Fruit fly (Drosophila melanogaster) whole organism, embryonic: ENCODE results near the gene CG4101.

ENCODE experiments used
- CG10267 ChIP-seq: fragments of 200-800 bp; sonication (Bioruptor generic); optimal IDR thresholded peaks from 2 replicates; lab custom pipeline; 2018; ENCODE audit warnings: missing biosample characterization, mild to moderate bottlenecking, missing genetic modification characterization, moderate library complexity
- CG12659 ChIP-seq: fragments of 200-800 bp; sonication (Bioruptor generic); optimal IDR thresholded peaks from 3 replicates; lab custom pipeline; 2017; ENCODE audit warnings: mild to moderate bottlenecking, missing biosample characterization, missing genetic modification reagents, missing genetic modification characterization
- CG12942 ChIP-seq: fragments of 200-800 bp; sonication (Bioruptor generic); optimal IDR thresholded peaks from 3 replicates; lab custom pipeline; 2016; ENCODE audit warnings: missing biosample characterization, missing genetic modification characterization
- CG13123 ChIP-seq: fragments of 200-800 bp; sonication (Bioruptor generic); optimal IDR thresholded peaks from 2 replicates; lab custom pipeline; 2016; ENCODE audit warnings: missing biosample characterization, missing genetic modification characterization
- CG13287 ChIP-seq: fragments of 200-800 bp; sonication (Bioruptor generic); IDR thresholded peaks from 2 replicates; pipeline ENCODE4 v1.3.6; 2022; ENCODE audit warnings: missing biosample characterization, missing genetic modification characterization; ENCODE audit not compliant: partially characterized antibody
- CG13894 ChIP-seq: fragments of 200-800 bp; sonication (Bioruptor generic); optimal IDR thresholded peaks from 3 replicates; lab custom pipeline; 2018; ENCODE audit warnings: missing biosample characterization, mild to moderate bottlenecking, missing genetic modification characterization, moderate library complexity
- CG17328 ChIP-seq: fragments of 200-800 bp; sonication (Bioruptor generic); IDR thresholded peaks from 2 replicates; pipeline ENCODE4 v1.3.6; 2022; ENCODE audit warnings: missing biosample characterization, missing genetic modification characterization
- CG17385 ChIP-seq: fragments of 200-800 bp; sonication (Bioruptor generic); optimal IDR thresholded peaks from 3 replicates; lab custom pipeline; 2018; ENCODE audit warnings: missing biosample characterization, mild to moderate bottlenecking, missing genetic modification characterization
- CG1792 ChIP-seq: fragments of 200-800 bp; sonication (Bioruptor generic); optimal IDR thresholded peaks from 2 replicates; lab custom pipeline; 2016; ENCODE audit warnings: missing biosample characterization, missing genetic modification characterization
- CG18262 ChIP-seq: fragments of 200-800 bp; optimal IDR thresholded peaks from 3 replicates; lab custom pipeline; 2019; ENCODE audit warnings: missing biosample characterization, mild to moderate bottlenecking, missing genetic modification characterization, moderate library complexity
- CG2678 ChIP-seq: fragments of 200-800 bp; sonication (Bioruptor generic); optimal IDR thresholded peaks from 3 replicates; lab custom pipeline; 2019; ENCODE audit warnings: missing biosample characterization, mild to moderate bottlenecking, missing genetic modification characterization, moderate library complexity
- CG30431 ChIP-seq: fragments of 200-800 bp; sonication (Bioruptor generic); optimal IDR thresholded peaks from 2 replicates; lab custom pipeline; 2017; ENCODE audit warnings: missing biosample characterization, missing genetic modification characterization
- CG34422 ChIP-seq: fragments of 200-800 bp; sonication (Bioruptor generic); IDR thresholded peaks from 3 replicates; pipeline ENCODE4 v1.3.6; 2022; ENCODE audit warnings: missing biosample characterization, missing genetic modification characterization
- CG4282 ChIP-seq: fragments of 200-800 bp; sonication (Bioruptor generic); optimal IDR thresholded peaks from 2 replicates; lab custom pipeline; 2016; ENCODE audit warnings: missing biosample characterization, missing genetic modification characterization
- CG43689 ChIP-seq: fragments of 200-800 bp; sonication (Bioruptor generic); IDR thresholded peaks from 2 replicates; pipeline ENCODE4 v1.3.6; 2022; ENCODE audit warnings: missing biosample characterization, missing genetic modification characterization
- CG4404 ChIP-seq: fragments of 200-800 bp; sonication (Bioruptor generic); IDR thresholded peaks from 2 replicates; pipeline ENCODE4 v1.3.6; 2022; ENCODE audit warnings: missing biosample characterization, missing genetic modification characterization
- CG4730 ChIP-seq: fragments of 200-800 bp; sonication (Bioruptor generic); IDR thresholded peaks from 2 replicates; pipeline ENCODE4 v1.3.6; 2022; ENCODE audit warnings: missing biosample characterization, missing genetic modification characterization
- CG5180 ChIP-seq: fragments of 200-800 bp; sonication (Bioruptor generic); optimal IDR thresholded peaks from 3 replicates; lab custom pipeline; 2017; ENCODE audit warnings: missing biosample characterization, missing genetic modification characterization, mild to moderate bottlenecking, moderate library complexity, missing genetic modification reagents
- CG6272 ChIP-seq: fragments of 200-800 bp; sonication (Bioruptor generic); IDR thresholded peaks from 2 replicates; pipeline ENCODE4 v1.3.6; 2022; ENCODE audit warnings: missing biosample characterization, missing genetic modification characterization
- CG8281 ChIP-seq: fragments of 200-800 bp; sonication (Bioruptor generic); optimal IDR thresholded peaks from 2 replicates; lab custom pipeline; 2018; ENCODE audit warnings: missing biosample characterization, mild to moderate bottlenecking, missing genetic modification characterization, moderate library complexity
- CG8290 ChIP-seq, 3 experiments: fragments of 200-800 bp; sonication (Bioruptor generic); optimal IDR thresholded peaks; 2 replicates each; lab custom pipeline; 2016 to 2019; ENCODE audit warnings: missing biosample characterization in 3 of 3, missing genetic modification characterization in 3 of 3, mild to moderate bottlenecking in 2 of 3, moderate library complexity in 1 of 3
- CG8359 ChIP-seq: fragments of 200-800 bp; sonication (Bioruptor generic); optimal IDR thresholded peaks from 2 replicates; lab custom pipeline; 2017; ENCODE audit warnings: missing biosample characterization, mild to moderate bottlenecking, missing genetic modification characterization, borderline replicate concordance
- CG8478 ChIP-seq: fragments of >200 bp; optimal IDR thresholded peaks from 2 replicates; lab custom pipeline; 2018
- CG9437 ChIP-seq: fragments of 200-800 bp; sonication (Bioruptor generic); optimal IDR thresholded peaks from 2 replicates; lab custom pipeline; 2018; ENCODE audit warnings: missing biosample characterization, mild to moderate bottlenecking, missing genetic modification characterization
- Camta ChIP-seq: fragments of 200-800 bp; sonication (Bioruptor generic); optimal IDR thresholded peaks from 2 replicates; lab custom pipeline; 2016; ENCODE audit warnings: missing biosample characterization, missing genetic modification characterization
- Dref ChIP-seq: fragments of 200-800 bp; sonication (Bioruptor generic); IDR thresholded peaks from 2 replicates; pipeline ENCODE4 v1.3.6; 2022; ENCODE audit warnings: missing biosample characterization, missing genetic modification characterization
- Hr3 ChIP-seq: fragments of 200-800 bp; sonication (Bioruptor generic); optimal IDR thresholded peaks from 3 replicates; lab custom pipeline; 2016; ENCODE audit warnings: missing biosample characterization, missing genetic modification characterization
- Lhr ChIP-seq: fragments of 200-800 bp; sonication (Bioruptor generic); optimal IDR thresholded peaks from 3 replicates; lab custom pipeline; 2017; ENCODE audit warnings: mild to moderate bottlenecking, missing biosample characterization, missing genetic modification reagents, missing genetic modification characterization
- NC2β ChIP-seq: fragments of 200-800 bp; sonication (Bioruptor generic); optimal IDR thresholded peaks from 2 replicates; lab custom pipeline; 2016; ENCODE audit warnings: missing biosample characterization, missing genetic modification characterization
- NFAT ChIP-seq: fragments of 200-800 bp; sonication (Bioruptor generic); IDR thresholded peaks from 2 replicates; pipeline ENCODE4 v1.3.6; 2022; ENCODE audit warnings: missing biosample characterization, missing genetic modification characterization
- Neu2 ChIP-seq: fragments of 200-800 bp; sonication (Bioruptor generic); optimal IDR thresholded peaks from 3 replicates; lab custom pipeline; 2016; ENCODE audit warnings: missing biosample characterization, missing genetic modification characterization, borderline replicate concordance
- Sry-β ChIP-seq: fragments of 200-800 bp; sonication (Bioruptor generic); optimal IDR thresholded peaks from 2 replicates; lab custom pipeline; 2018; ENCODE audit warnings: missing biosample characterization, mild to moderate bottlenecking, missing genetic modification characterization, moderate library complexity
- Xrp1 ChIP-seq: fragments of 200-800 bp; sonication (Bioruptor generic); IDR thresholded peaks from 2 replicates; pipeline ENCODE4 v1.3.6; 2022; ENCODE audit warnings: missing biosample characterization, missing genetic modification characterization
- abd-A ChIP-seq: fragments of 200-800 bp; sonication (Bioruptor generic); optimal IDR thresholded peaks from 3 replicates; lab custom pipeline; 2019; ENCODE audit warnings: missing biosample characterization, mild to moderate bottlenecking, missing genetic modification characterization, moderate library complexity
- ap ChIP-seq: fragments of 200-800 bp; sonication (Bioruptor generic); IDR thresholded peaks from 2 replicates; pipeline ENCODE4 v1.3.6; 2022; ENCODE audit warnings: missing biosample characterization, missing genetic modification characterization
- cas ChIP-seq: fragments of 200-800 bp; sonication (Bioruptor generic); IDR thresholded peaks from 2 replicates; pipeline ENCODE4 v1.3.6; 2022; ENCODE audit warnings: missing biosample characterization, missing genetic modification characterization
- cato ChIP-seq: fragments of 200-800 bp; sonication (Bioruptor generic); optimal IDR thresholded peaks from 2 replicates; lab custom pipeline; 2016; ENCODE audit warnings: missing biosample characterization, missing genetic modification characterization, borderline replicate concordance
- en ChIP-seq: fragments of 200-800 bp; sonication (Bioruptor generic); optimal IDR thresholded peaks from 2 replicates; lab custom pipeline; 2016; ENCODE audit warnings: missing biosample characterization, missing genetic modification characterization
- fd64A ChIP-seq: fragments of 200-800 bp; sonication (Bioruptor generic); optimal IDR thresholded peaks from 3 replicates; lab custom pipeline; 2018; ENCODE audit warnings: missing biosample characterization, mild to moderate bottlenecking, missing genetic modification characterization
- gsb ChIP-seq: fragments of 200-800 bp; sonication (Bioruptor generic); IDR thresholded peaks from 2 replicates; pipeline ENCODE4 v1.3.6; 2022; ENCODE audit warnings: missing biosample characterization, missing genetic modification characterization
- hth ChIP-seq: fragments of >200 bp; optimal IDR thresholded peaks from 2 replicates; lab custom pipeline; 2017; ENCODE audit warnings: inconsistent platforms
- klu ChIP-seq: fragments of 200-800 bp; sonication (Bioruptor generic); IDR thresholded peaks from 2 replicates; pipeline ENCODE4 v1.3.6; 2022; ENCODE audit warnings: missing biosample characterization, missing genetic modification characterization
- lov ChIP-seq, 2 experiments: fragments of 200-800 bp in 1 of 2; fragments of >200 bp in 1 of 2; sonication (Bioruptor generic) in 1 of 2; IDR thresholded peaks in 1 of 2; optimal IDR thresholded peaks in 1 of 2; 2 replicates in 1 of 2; 3 replicates in 1 of 2; pipeline versions ENCODE4 v1.3.6 to Lab custom; 2017 to 2022; ENCODE audit warnings: missing biosample characterization in 1 of 2, missing genetic modification characterization in 1 of 2
- rib ChIP-seq: fragments of 200-800 bp; sonication (Bioruptor generic); IDR thresholded peaks from 2 replicates; pipeline ENCODE4 v1.3.6; 2022; ENCODE audit warnings: missing biosample characterization, missing genetic modification characterization
- seq ChIP-seq: fragments of 200-800 bp; sonication (Bioruptor generic); IDR thresholded peaks from 2 replicates; pipeline ENCODE4 v1.3.6; 2022; ENCODE audit warnings: missing biosample characterization, missing genetic modification characterization
- sim ChIP-seq: fragments of 200-800 bp; sonication (Bioruptor generic); IDR thresholded peaks from 2 replicates; pipeline ENCODE4 v1.3.6; 2022; ENCODE audit warnings: missing biosample characterization, missing genetic modification characterization
- tgo ChIP-seq: fragments of 200-800 bp; sonication (Bioruptor generic); IDR thresholded peaks from 3 replicates; pipeline ENCODE4 v1.3.6; 2022; ENCODE audit warnings: missing biosample characterization, missing genetic modification characterization
- trh ChIP-seq: fragments of 200-800 bp; sonication (Bioruptor generic); optimal IDR thresholded peaks from 2 replicates; lab custom pipeline; 2016; ENCODE audit warnings: missing biosample characterization, missing genetic modification characterization
- yki ChIP-seq: fragments of >200 bp; optimal IDR thresholded peaks from 3 replicates; lab custom pipeline; 2018

The CG4101 gene

dm6 chr3L:16659959-16660870 lies 47.9 kb downstream of the CG4101 start (continued):
- peak; percentile 85 for TF ChIP-seq CG43689
- peak; percentile 90 for TF ChIP-seq ap (GFP tag; lab: Robert Waterston, UW)
- TF ChIP-seq CG4730 (GFP tag; lab: Robert Waterston, UW), result peak; percentile 90
- TF ChIP-seq CG17328 (GFP tag; lab: Robert Waterston, UW), result peak; percentile 94
- peak; percentile 75 for TF ChIP-seq NC2β
- peak; percentile 96 for TF ChIP-seq Xrp1
- TF ChIP-seq Dref (GFP tag; lab: Robert Waterston, UW), result no peak
- peak; percentile 88 for TF ChIP-seq CG4404 (GFP tag; lab: Robert Waterston, UW)
- TF ChIP-seq seq, result peak; percentile 95
- peak; percentile 88 for TF ChIP-seq CG13123
- peak; percentile 92 for TF ChIP-seq CG5180 (GFP tag; lab: Kevin White, UChicago)
- peak; percentile 96 for TF ChIP-seq CG9437 (GFP tag; lab: Kevin White, UChicago)
- TF ChIP-seq CG8478, result no peak
- peak; percentile 94 for TF ChIP-seq CG17385 (GFP tag; lab: Kevin White, UChicago)
- TF ChIP-seq CG8359, result peak; percentile 92
- peak; percentile 85 for TF ChIP-seq CG6272 (GFP tag; lab: Robert Waterston, UW)
- peak; percentile 95 for TF ChIP-seq CG30431 (GFP tag; lab: Kevin White, UChicago)
- no peak for TF ChIP-seq lov (optimal IDR thresholded peaks at IDR 0.05; lab: Kevin White, UChicago)
- TF ChIP-seq lov (GFP tag; IDR thresholded peaks at IDR 0.05; lab: Robert Waterston, UW), result peak; percentile 90; the same call in 2 of the 3 replicates
- peak; percentile 75 for TF ChIP-seq sim (GFP tag; lab: Robert Waterston, UW)
- peak; percentile 78 for TF ChIP-seq rib
- peak; percentile 92 for TF ChIP-seq CG34422
- peak; percentile 92 for TF ChIP-seq NFAT (GFP tag; lab: Robert Waterston, UW)
- peak; percentile 91 for TF ChIP-seq gsb (GFP tag; lab: Robert Waterston, UW)
- TF ChIP-seq yki (lab: Kevin White, UChicago), result no peak
- peak; percentile 89 for TF ChIP-seq en (GFP tag; lab: Kevin White, UChicago)
- peak; percentile 92 for TF ChIP-seq CG1792
- peak; percentile 63 for TF ChIP-seq CG4282 (GFP tag; lab: Kevin White, UChicago)
- TF ChIP-seq abd-A (tag; lab: Kevin White, UChicago), result peak; percentile 97
- peak; percentile 93 for TF ChIP-seq trh (GFP tag; lab: Kevin White, UChicago)
- TF ChIP-seq CG12942, result peak; percentile 94
- peak; percentile 81 for TF ChIP-seq cas
- peak; percentile 84 for TF ChIP-seq CG13894
- peak; percentile 92 for TF ChIP-seq Camta (GFP tag; lab: Kevin White, UChicago)
- peak; percentile 90 for TF ChIP-seq CG8281 (tag; lab: Kevin White, UChicago)
- TF ChIP-seq hth, result no peak
- peak; percentile 95 for TF ChIP-seq tgo (GFP tag; lab: Robert Waterston, UW)
- peak; percentile 96 for TF ChIP-seq Hr3
- TF ChIP-seq CG8290 (GFP tag; optimal IDR thresholded peaks at IDR 0.05; lab: Kevin White, UChicago), result peak; percentile 94
- TF ChIP-seq CG8290 (tag; optimal IDR thresholded peaks at IDR 0.05; lab: Kevin White, UChicago), result peak; percentile 77 to 83
- TF ChIP-seq CG18262 (tag; lab: Kevin White, UChicago), result peak; percentile 98
- TF ChIP-seq CG13287, result no peak
- TF ChIP-seq Neu2 (GFP tag; lab: Kevin White, UChicago), result no peak
- TF ChIP-seq Sry-β (GFP tag; lab: Kevin White, UChicago), result peak; percentile 71
- peak; percentile 93 for TF ChIP-seq cato
- TF ChIP-seq fd64A, result peak; percentile 93
- TF ChIP-seq Lhr (GFP tag; lab: Kevin White, UChicago), result peak; percentile 89
- peak; percentile 98 for TF ChIP-seq CG12659
- TF ChIP-seq CG10267 (tag; lab: Kevin White, UChicago), result peak; percentile 93
- peak; percentile 95 for TF ChIP-seq klu (GFP tag; lab: Robert Waterston, UW)
- peak; percentile 99 for TF ChIP-seq CG2678 (tag; lab: Kevin White, UChicago)
